Worm (Caenorhabditis elegans) whole organism, L3 larva: ENCODE results near the gene F13E9.19.

ENCODE experiments used
- R02D3.7 ChIP-seq: fragments of 150-350 bp; optimal IDR thresholded peaks from 2 replicates; lab custom pipeline; 2014; ENCODE audit warnings: missing biosample characterization, missing genetic modification characterization
- ZK546.5 ChIP-seq: sonication (generic microtip); optimal IDR thresholded peaks from 2 replicates; lab custom pipeline; 2017; ENCODE audit warnings: missing biosample characterization, missing genetic modification characterization
- ama-1 ChIP-seq: fragments of 150-350 bp; optimal IDR thresholded peaks from 2 replicates; lab custom pipeline; 2018
- ceh-16 ChIP-seq: sonication (generic microtip); optimal IDR thresholded peaks from 2 replicates; lab custom pipeline; 2017; ENCODE audit warnings: missing biosample characterization, missing genetic modification characterization
- ceh-28 ChIP-seq: fragments of 150-350 bp; optimal IDR thresholded peaks from 2 replicates; lab custom pipeline; 2014; ENCODE audit warnings: missing biosample characterization, missing genetic modification reagents, missing genetic modification characterization
- ceh-82 ChIP-seq: fragments of 150-350 bp; optimal IDR thresholded peaks from 2 replicates; lab custom pipeline; 2014; ENCODE audit warnings: missing biosample characterization, missing genetic modification characterization
- ceh-9 ChIP-seq: sonication (generic microtip); optimal IDR thresholded peaks from 2 replicates; lab custom pipeline; 2018; ENCODE audit warnings: missing biosample characterization, missing genetic modification characterization
- daf-12 ChIP-seq: fragments of 150-350 bp; optimal IDR thresholded peaks from 2 replicates; lab custom pipeline; 2014; ENCODE audit warnings: missing biosample characterization, missing genetic modification reagents, missing genetic modification characterization
- egl-27 ChIP-seq: sonication (generic microtip); optimal IDR thresholded peaks from 4 replicates; lab custom pipeline; 2017; ENCODE audit warnings: missing biosample characterization, missing genetic modification reagents, missing genetic modification characterization
- elt-1 ChIP-seq: fragments of 150-350 bp; optimal IDR thresholded peaks from 2 replicates; lab custom pipeline; 2014; ENCODE audit warnings: missing biosample characterization, missing genetic modification characterization
- elt-2 ChIP-seq: sonication (generic microtip); optimal IDR thresholded peaks from 2 replicates; lab custom pipeline; 2016; ENCODE audit warnings: missing genetic modification reagents, mild to moderate bottlenecking, missing genetic modification characterization, missing compliant biosample characterization
- elt-3 ChIP-seq, 3 experiments: fragments of 150-350 bp in 1 of 3; sonication (generic microtip) in 2 of 3; optimal IDR thresholded peaks; 2 replicates in 2 of 3; 4 replicates in 1 of 3; lab custom pipeline; 2014 to 2017; ENCODE audit warnings: missing biosample characterization in 3 of 3, missing genetic modification characterization in 3 of 3
- eor-1 ChIP-seq, 2 experiments: fragments of 150-350 bp; optimal IDR thresholded peaks; 2 replicates each; lab custom pipeline; 2014 to 2018; ENCODE audit warnings: missing biosample characterization in 2 of 2, missing genetic modification characterization in 2 of 2
- fkh-10 ChIP-seq: sonication (generic microtip); optimal IDR thresholded peaks from 2 replicates; lab custom pipeline; 2017; ENCODE audit warnings: missing biosample characterization, missing genetic modification reagents, missing genetic modification characterization
- fkh-2 ChIP-seq: fragments of 150-350 bp; optimal IDR thresholded peaks from 2 replicates; lab custom pipeline; 2014; ENCODE audit warnings: missing biosample characterization, missing genetic modification reagents, missing genetic modification characterization
- fos-1 ChIP-seq: fragments of 150-350 bp; optimal IDR thresholded peaks from 2 replicates; lab custom pipeline; 2014; ENCODE audit warnings: missing biosample characterization, missing genetic modification characterization
- hmg-11 ChIP-seq: sonication (generic microtip); optimal IDR thresholded peaks from 2 replicates; lab custom pipeline; 2016; ENCODE audit warnings: missing genetic modification characterization, missing compliant biosample characterization
- jun-1 ChIP-seq: fragments of 150-350 bp; optimal IDR thresholded peaks from 2 replicates; lab custom pipeline; 2014; ENCODE audit warnings: missing biosample characterization, missing genetic modification reagents, missing genetic modification characterization
- lin-15B ChIP-seq: fragments of 150-350 bp; optimal IDR thresholded peaks from 2 replicates; lab custom pipeline; 2014; ENCODE audit warnings: missing biosample characterization, missing genetic modification characterization
- lin-39 ChIP-seq: fragments of 150-350 bp; optimal IDR thresholded peaks from 2 replicates; lab custom pipeline; 2018; ENCODE audit warnings: missing biosample characterization, missing genetic modification reagents, missing genetic modification characterization
- lsy-12 ChIP-seq: sonication (generic microtip); optimal IDR thresholded peaks from 2 replicates; lab custom pipeline; 2016; ENCODE audit warnings: mild to moderate bottlenecking, missing genetic modification characterization, missing compliant biosample characterization
- mdl-1 ChIP-seq: fragments of 150-350 bp; optimal IDR thresholded peaks from 2 replicates; lab custom pipeline; 2014; ENCODE audit warnings: missing biosample characterization, missing genetic modification characterization
- mml-1 ChIP-seq: fragments of 150-350 bp; sonication (generic microtip); optimal IDR thresholded peaks from 3 replicates; lab custom pipeline; 2014; ENCODE audit warnings: missing biosample characterization, missing genetic modification characterization
- nfya-1 ChIP-seq: sonication (generic microtip); optimal IDR thresholded peaks from 2 replicates; lab custom pipeline; 2017; ENCODE audit warnings: missing genetic modification characterization, mild to moderate bottlenecking, missing compliant biosample characterization, antibody characterized with exemption, moderate library complexity; ENCODE audit not compliant: insufficient read depth
- nhr-11 ChIP-seq: fragments of 150-350 bp; optimal IDR thresholded peaks from 2 replicates; lab custom pipeline; 2014; ENCODE audit warnings: missing biosample characterization, missing genetic modification characterization
- nhr-12 ChIP-seq: fragments of 150-350 bp; optimal IDR thresholded peaks from 2 replicates; lab custom pipeline; 2014; ENCODE audit warnings: missing biosample characterization, missing genetic modification characterization
- nhr-23 ChIP-seq: fragments of 150-350 bp; optimal IDR thresholded peaks from 2 replicates; lab custom pipeline; 2014; ENCODE audit warnings: missing biosample characterization, missing genetic modification reagents, missing genetic modification characterization
- nhr-237 ChIP-seq: fragments of 150-350 bp; optimal IDR thresholded peaks from 2 replicates; lab custom pipeline; 2014; ENCODE audit warnings: missing biosample characterization, missing genetic modification characterization
- nhr-25 ChIP-seq: sonication (generic microtip); optimal IDR thresholded peaks from 2 replicates; lab custom pipeline; 2017; ENCODE audit warnings: missing biosample characterization, missing genetic modification characterization
- nhr-28 ChIP-seq: fragments of 150-350 bp; optimal IDR thresholded peaks from 2 replicates; lab custom pipeline; 2014; ENCODE audit warnings: missing biosample characterization, missing genetic modification characterization
- nhr-43 ChIP-seq: sonication (generic microtip); optimal IDR thresholded peaks from 2 replicates; lab custom pipeline; 2016; ENCODE audit warnings: mild to moderate bottlenecking, missing genetic modification characterization, missing compliant biosample characterization; ENCODE audit not compliant: poor library complexity, severe bottlenecking
- nhr-67 ChIP-seq: fragments of 150-350 bp; optimal IDR thresholded peaks from 2 replicates; lab custom pipeline; 2014; ENCODE audit warnings: missing biosample characterization, missing genetic modification characterization
- nhr-76 ChIP-seq: fragments of 150-350 bp; sonication (generic microtip); optimal IDR thresholded peaks from 5 replicates; lab custom pipeline; 2014; ENCODE audit warnings: missing biosample characterization, missing genetic modification characterization
- nhr-77 ChIP-seq: fragments of 150-350 bp; optimal IDR thresholded peaks from 2 replicates; lab custom pipeline; 2014; ENCODE audit warnings: missing biosample characterization, missing genetic modification characterization
- pha-4 ChIP-seq: fragments of 150-350 bp; optimal IDR thresholded peaks from 2 replicates; lab custom pipeline; 2014; ENCODE audit warnings: missing biosample characterization, missing genetic modification reagents, missing genetic modification characterization
- pqm-1 ChIP-seq: fragments of 150-350 bp; optimal IDR thresholded peaks from 2 replicates; lab custom pipeline; 2017; ENCODE audit warnings: missing biosample characterization, missing genetic modification characterization, inconsistent platforms
- sea-2 ChIP-seq: fragments of 150-350 bp; sonication (generic microtip); optimal IDR thresholded peaks from 4 replicates; lab custom pipeline; 2014; ENCODE audit warnings: missing biosample characterization, missing genetic modification reagents, missing genetic modification characterization
- snpc-4 ChIP-seq: fragments of 150-350 bp; optimal IDR thresholded peaks from 2 replicates; lab custom pipeline; 2014; ENCODE audit warnings: missing biosample characterization, missing genetic modification characterization
- tbx-2 ChIP-seq: sonication (generic microtip); optimal IDR thresholded peaks from 2 replicates; lab custom pipeline; 2016; ENCODE audit warnings: mild to moderate bottlenecking, missing genetic modification characterization, missing compliant biosample characterization
- ztf-11 ChIP-seq: fragments of 150-350 bp; optimal IDR thresholded peaks from 2 replicates; lab custom pipeline; 2014; ENCODE audit warnings: missing biosample characterization, missing genetic modification characterization
- ztf-4 ChIP-seq: fragments of 150-350 bp; optimal IDR thresholded peaks from 2 replicates; lab custom pipeline; 2014; ENCODE audit warnings: missing biosample characterization, missing genetic modification characterization

Gene F13E9.19

DNA sequence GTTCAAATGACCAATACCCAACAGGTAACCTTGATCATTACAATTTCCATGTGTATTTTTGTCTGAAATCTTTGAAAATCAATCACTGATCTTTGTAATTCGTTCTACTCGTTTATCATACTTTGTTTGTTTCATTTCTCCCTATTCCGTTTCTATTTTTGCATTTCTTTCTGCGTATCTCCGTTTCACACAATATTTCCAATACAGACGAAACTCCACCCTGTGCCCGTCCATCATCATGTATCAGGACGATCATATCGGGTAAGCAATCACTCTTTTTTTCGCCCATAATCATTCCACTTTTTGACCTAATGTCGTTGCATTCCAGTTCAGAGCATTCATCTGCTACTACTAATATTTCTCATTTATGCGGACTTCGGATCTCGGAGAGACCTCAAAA is 10.5 kb downstream of the F13E9.19 start, which contains the start of gene pyk-2:
Gene pyk-2, plus strand, starts transcription at position 206 of the 400 bp plus-strand sequence.
- peak; percentile 67 for TF ChIP-seq pqm-1 (tag; lab: Kevin White, UChicago)
- no peak for TF ChIP-seq ceh-9 (tag; lab: Kevin White, UChicago)
- TF ChIP-seq elt-2 (tag; lab: Kevin White, UChicago) = peak; percentile 79

DNA sequence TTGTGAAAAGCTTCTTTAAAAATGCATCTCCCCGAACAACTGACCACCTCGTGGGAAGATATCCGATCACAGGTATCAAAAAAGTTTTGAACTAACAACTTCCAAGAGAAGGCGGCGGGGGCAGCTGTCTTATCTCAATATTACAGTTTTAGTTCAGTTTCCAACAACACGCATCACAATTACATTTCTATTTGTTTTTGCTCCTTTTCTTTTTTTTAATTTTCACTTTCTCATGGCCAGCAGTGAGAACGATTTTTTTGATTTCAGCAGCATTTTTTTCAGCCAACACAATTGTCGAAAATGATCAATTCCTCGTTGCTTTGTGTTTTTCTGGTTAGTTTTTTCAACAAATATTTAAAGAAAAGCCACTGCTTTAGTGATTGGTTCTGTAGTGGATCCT is 13.9 kb downstream of the F13E9.19 start, which contains the start of gene ZK593.2:
Gene ZK593.2, plus strand, starts transcription at position 301 of the 400 bp plus-strand sequence.
- no peak for TF ChIP-seq nhr-67
- TF ChIP-seq elt-2 (tag; lab: Kevin White, UChicago) = peak; percentile 40

DNA sequence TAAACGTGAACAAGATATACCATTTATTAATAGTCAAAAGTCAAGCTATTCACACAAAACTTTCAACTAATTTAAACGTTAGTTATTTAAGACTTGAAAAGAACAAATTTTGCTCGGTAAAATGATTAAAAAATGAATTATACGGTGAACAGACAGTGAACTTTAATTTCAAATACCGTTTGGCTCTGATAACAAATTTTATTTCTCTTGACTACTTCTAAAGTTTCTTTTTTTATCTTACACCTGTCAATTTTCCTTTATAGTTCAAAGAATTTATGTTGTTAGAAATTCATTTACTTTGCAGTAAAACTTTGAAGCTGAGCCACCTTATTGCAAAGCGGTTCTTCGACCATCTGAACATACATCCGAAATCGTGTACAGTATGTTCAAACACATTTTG is 16.2 kb downstream of the F13E9.19 start, which contains the start of gene ZK593.3:
Gene ZK593.3, plus strand, starts transcription at position 301 of the 400 bp plus-strand sequence.
- TF ChIP-seq pqm-1 (tag; lab: Kevin White, UChicago) = peak; percentile 5
- TF ChIP-seq nhr-28 (tag; lab: Kevin White, UChicago) = no peak
- TF ChIP-seq lin-39 (tag; lab: Kevin White, UChicago) = no peak

DNA sequence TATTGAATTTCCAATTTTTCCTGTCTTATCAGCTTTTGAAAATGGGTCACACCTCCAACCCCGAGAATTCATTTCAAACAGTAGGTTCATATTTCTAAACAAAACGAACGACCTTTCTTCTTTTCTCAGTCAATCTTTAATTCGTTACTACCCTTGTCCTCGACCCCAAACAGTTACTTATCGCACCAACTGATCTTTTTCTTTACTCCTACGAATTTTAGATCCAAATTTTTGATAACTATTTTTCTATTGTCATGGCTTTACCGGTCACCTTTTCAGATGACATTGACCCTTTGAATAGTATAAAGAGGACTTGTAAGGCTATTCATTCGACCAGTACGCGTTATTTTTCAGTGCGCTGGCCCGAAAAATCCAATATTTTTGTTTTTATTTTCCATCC is 16.9 kb downstream of the F13E9.19 start:
- TF ChIP-seq lin-39 (tag; lab: Kevin White, UChicago) (no peak), mml-1 (tag; lab: Kevin White, UChicago) (no peak), ceh-16 (tag; lab: Kevin White, UChicago) (no peak), jun-1 (tag; lab: Kevin White, UChicago) (no peak), egl-27 (tag; lab: Kevin White, UChicago) (no peak), nhr-25 (tag; lab: Kevin White, UChicago) (peak; percentile 47), sea-2 (GFP tag; lab: Kevin White, UChicago) (no peak), ztf-4 (no peak), hmg-11 (tag; lab: Kevin White, UChicago) (no peak), elt-1 (tag; lab: Kevin White, UChicago) (peak; percentile 91), nhr-23 (tag; lab: Kevin White, UChicago) (peak; percentile 60), mdl-1 (tag; lab: Kevin White, UChicago) (no peak), nhr-237 (tag; lab: Kevin White, UChicago) (no peak), ceh-28 (tag; lab: Kevin White, UChicago) (no peak), nhr-67 (no peak), ZK546.5 (tag; lab: Kevin White, UChicago) (no peak), tbx-2 (no peak), fkh-2 (tag; lab: Kevin White, UChicago) (no peak), ama-1 (lab: Kevin White, UChicago) (no peak)

DNA sequence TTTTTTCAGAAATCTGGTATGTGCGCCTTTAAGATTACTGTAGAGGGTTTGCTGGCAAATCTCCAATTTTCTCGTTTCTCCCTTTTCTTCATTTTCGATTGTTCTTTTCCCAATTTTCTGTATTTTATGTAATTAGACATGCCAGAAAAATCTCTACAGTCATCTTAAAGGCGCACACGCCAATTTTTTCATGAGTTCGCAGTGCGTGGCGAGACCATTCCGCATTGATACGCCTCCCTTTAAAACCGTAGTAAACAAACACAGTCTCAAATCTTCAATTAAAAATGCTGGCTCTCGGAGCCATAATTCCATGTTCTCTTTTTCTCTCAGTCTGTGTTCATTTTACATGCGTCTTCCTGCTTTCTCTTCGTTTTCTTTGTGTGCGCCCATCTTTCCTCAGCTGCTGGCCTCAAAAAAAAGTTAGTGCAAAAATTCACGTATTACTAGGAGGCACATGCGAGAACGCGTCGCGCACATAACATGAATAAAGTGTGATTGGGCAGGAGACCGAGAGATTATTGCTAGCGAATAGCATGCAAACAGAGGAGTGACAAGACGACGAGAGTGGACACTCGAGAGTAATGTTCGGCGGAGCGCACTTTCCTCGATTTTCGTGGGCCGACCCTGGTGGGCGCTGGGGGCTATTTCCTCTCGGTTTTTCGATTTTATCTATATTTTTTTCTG is 19.8 kb downstream of the F13E9.19 start:
- TF ChIP-seq R02D3.7 (peak; percentile 17), tbx-2 (no peak), nhr-76 (tag; lab: Kevin White, UChicago) (no peak), nfya-1 (tag; lab: Kevin White, UChicago) (peak; percentile 83), pha-4 (tag; lab: Kevin White, UChicago) (peak; percentile 73), daf-12 (tag; lab: Kevin White, UChicago) (no peak), nhr-25 (tag; lab: Kevin White, UChicago) (peak; percentile 81), ZK546.5 (tag; lab: Kevin White, UChicago) (no peak), sea-2 (GFP tag; lab: Kevin White, UChicago) (no peak), nhr-11 (peak; percentile 51), elt-1 (tag; lab: Kevin White, UChicago) (peak; percentile 66), jun-1 (tag; lab: Kevin White, UChicago) (no peak), fkh-10 (peak; percentile 61), fos-1 (tag; lab: Kevin White, UChicago) (no peak), snpc-4 (peak; percentile 70), ama-1 (lab: Kevin White, UChicago) (peak; percentile 60), nhr-43 (peak; percentile 2), ceh-9 (tag; lab: Kevin White, UChicago) (no peak), elt-2 (tag; lab: Kevin White, UChicago) (peak; percentile 72), elt-3 (tag; optimal IDR thresholded peaks at IDR 0.05; lab: Kevin White, UChicago) (no peak), mml-1 (tag; lab: Kevin White, UChicago) (no peak), ceh-82 (tag; lab: Kevin White, UChicago) (no peak), lin-15B (tag; lab: Kevin White, UChicago) (peak; percentile 85), nhr-28 (tag; lab: Kevin White, UChicago) (no peak), nhr-23 (tag; lab: Kevin White, UChicago) (peak; percentile 56), fkh-2 (tag; lab: Kevin White, UChicago) (no peak), hmg-11 (tag; lab: Kevin White, UChicago) (peak; percentile 90), mdl-1 (tag; lab: Kevin White, UChicago) (peak; percentile 65), nhr-77 (tag; lab: Kevin White, UChicago) (no peak), nhr-67 (no peak), ceh-16 (tag; lab: Kevin White, UChicago) (no peak), nhr-12 (no peak), lsy-12 (tag; lab: Kevin White, UChicago) (peak; percentile 40), eor-1 (tag; optimal IDR thresholded peaks at IDR 0.05; lab: Kevin White, UChicago) (no peak), ztf-11 (tag; lab: Kevin White, UChicago) (no peak)
